Worm (Caenorhabditis elegans) whole organism, young adult: Measurements from ENCODE around the gene F11C1.10.
"Not testable (repeated sequence)": the region's sequence is repeated elsewhere in the genome, so short reads cannot be mapped to it uniquely, and the experiment has no call there.

Experiments used
- F39B2.1 ChIP-seq: fragments of 200-800 bp; sonication (Bioruptor generic); IDR thresholded peaks from 2 replicates; pipeline ENCODE4 v1.3.6; 2022; ENCODE audit warnings: missing genetic modification reagents, missing genetic modification characterization, missing compliant biosample characterization
- ceh-58 ChIP-seq: fragments of 200-800 bp; sonication (Bioruptor generic); IDR thresholded peaks from 2 replicates; pipeline ENCODE4 v1.3.6; 2022; ENCODE audit warnings: missing genetic modification characterization, missing compliant biosample characterization
- ets-4 ChIP-seq: fragments of 200-800 bp; sonication (Bioruptor generic); optimal IDR thresholded peaks from 2 replicates; lab custom pipeline; 2018; ENCODE audit warnings: mild to moderate bottlenecking, missing genetic modification characterization, missing compliant biosample characterization
- fkh-3 ChIP-seq: sonication (generic microtip); optimal IDR thresholded peaks from 2 replicates; lab custom pipeline; 2016; ENCODE audit warnings: mild to moderate bottlenecking, missing genetic modification characterization, missing compliant biosample characterization
- lin-35 ChIP-seq, 3 experiments: fragments of 150-350 bp in 2 of 3; sonication (generic microtip) in 1 of 3; optimal IDR thresholded peaks; 2 replicates each; lab custom pipeline; 2014 to 2018; ENCODE audit warnings: missing biosample characterization in 3 of 3, missing genetic modification characterization in 3 of 3, missing genetic modification reagents in 3 of 3
- snpc-1.1 ChIP-seq: sonication (generic microtip); optimal IDR thresholded peaks from 2 replicates; lab custom pipeline; 2017; ENCODE audit warnings: missing genetic modification characterization, mild to moderate bottlenecking, missing compliant biosample characterization, antibody characterized with exemption, moderate library complexity, missing genotype, missing genetic modification reagents; ENCODE audit not compliant: insufficient read depth

DNA sequence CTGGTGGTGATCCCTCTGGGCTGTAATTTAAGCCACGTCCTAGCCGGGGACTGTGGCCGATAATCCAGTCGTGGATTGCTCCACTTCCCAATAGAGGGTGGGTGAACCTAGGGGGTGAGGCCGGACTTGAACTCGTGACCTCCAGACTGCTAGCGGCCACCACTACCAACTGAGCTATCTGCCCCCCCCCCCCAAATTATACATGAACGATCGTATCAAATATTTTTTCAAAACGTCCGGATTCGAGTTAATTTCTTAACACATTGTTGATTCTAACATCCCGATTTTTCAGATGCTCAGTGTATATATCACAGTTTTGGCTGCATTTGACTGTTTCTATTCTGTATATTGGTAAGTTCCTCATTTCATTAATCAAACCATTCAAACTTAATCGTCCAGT lies 9.8 kb upstream of the F11C1.10 start:
- TF ChIP-seq ets-4 (GFP tag; lab: Kevin White, UChicago); lin-35 (GFP tag; optimal IDR thresholded peaks at IDR 0.05; lab: Kevin White, UChicago); F39B2.1 (GFP tag; lab: Robert Waterston, UW); snpc-1.1 (tag; lab: Kevin White, UChicago); ceh-58 (GFP tag; lab: Robert Waterston, UW); fkh-3 (tag; lab: Kevin White, UChicago): not testable (repeated sequence)
